Worm (Caenorhabditis elegans) whole organism, L3 larva: ENCODE data around the gene R05H11.2.

Experiments used
- ceh-28 ChIP-seq: fragments of 150-350 bp; optimal IDR thresholded peaks from 2 replicates; lab custom pipeline; 2014; ENCODE audit warnings: missing biosample characterization, missing genetic modification reagents, missing genetic modification characterization
- ceh-82 ChIP-seq: fragments of 150-350 bp; optimal IDR thresholded peaks from 2 replicates; lab custom pipeline; 2014; ENCODE audit warnings: missing biosample characterization, missing genetic modification characterization
- eor-1 ChIP-seq, 2 experiments: fragments of 150-350 bp; optimal IDR thresholded peaks; 2 replicates each; lab custom pipeline; 2014 to 2018; ENCODE audit warnings: missing biosample characterization in 2 of 2, missing genetic modification characterization in 2 of 2
- fkh-10 ChIP-seq: sonication (generic microtip); optimal IDR thresholded peaks from 2 replicates; lab custom pipeline; 2017; ENCODE audit warnings: missing biosample characterization, missing genetic modification reagents, missing genetic modification characterization
- nhr-237 ChIP-seq: fragments of 150-350 bp; optimal IDR thresholded peaks from 2 replicates; lab custom pipeline; 2014; ENCODE audit warnings: missing biosample characterization, missing genetic modification characterization
- pqm-1 ChIP-seq: fragments of 150-350 bp; optimal IDR thresholded peaks from 2 replicates; lab custom pipeline; 2017; ENCODE audit warnings: missing biosample characterization, missing genetic modification characterization, inconsistent platforms
- ztf-4 ChIP-seq: fragments of 150-350 bp; optimal IDR thresholded peaks from 2 replicates; lab custom pipeline; 2014; ENCODE audit warnings: missing biosample characterization, missing genetic modification characterization

DNA sequence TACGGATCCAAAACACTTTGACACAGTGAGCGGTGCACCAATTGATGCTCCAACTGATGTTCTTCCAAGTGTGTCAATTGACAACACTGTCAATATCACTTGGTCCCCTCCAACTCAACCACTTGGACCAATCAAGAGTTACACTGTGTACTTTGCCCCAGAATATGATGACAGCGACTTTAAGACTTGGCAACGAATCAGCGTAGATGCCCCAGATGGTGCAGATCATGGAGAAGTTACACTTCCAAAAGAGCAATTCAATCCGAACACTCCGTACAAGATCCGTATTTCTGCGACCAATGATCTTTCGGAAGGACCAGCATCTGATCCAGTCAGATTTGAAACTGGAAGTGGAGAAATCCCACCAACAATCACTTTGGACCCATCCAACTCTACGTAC lies 45.5 kb upstream of the R05H11.2 start:
- no peak for TF ChIP-seq ceh-28 (tag; lab: Kevin White, UChicago)
- TF ChIP-seq pqm-1 (tag; lab: Kevin White, UChicago): no peak
- no peak for TF ChIP-seq ceh-82 (tag; lab: Kevin White, UChicago)
- TF ChIP-seq eor-1 (tag; optimal IDR thresholded peaks at IDR 0.05; lab: Kevin White, UChicago): no peak
- no peak for TF ChIP-seq ztf-4 (tag; lab: Kevin White, UChicago)
- no peak for TF ChIP-seq fkh-10 (GFP tag; lab: Kevin White, UChicago)
- no peak for TF ChIP-seq nhr-237 (tag; lab: Kevin White, UChicago)
